Worm (Caenorhabditis elegans) whole organism, mixed stage, embryonic: ENCODE measurements around the gene nac-2.
"Not testable (repeated sequence)": the region's sequence is repeated elsewhere in the genome, so short reads cannot be mapped to it uniquely, and the experiment has no call there.

Experiments used
- blmp-1 ChIP-seq: fragments of 150-350 bp; optimal IDR thresholded peaks from 2 replicates; lab custom pipeline; 2014; ENCODE audit warnings: missing biosample characterization, missing genetic modification characterization
- ceh-39 ChIP-seq: fragments of 150-350 bp; optimal IDR thresholded peaks from 2 replicates; lab custom pipeline; 2014; ENCODE audit warnings: missing biosample characterization, missing genetic modification characterization
- ceh-43 ChIP-seq: fragments of 200-800 bp; sonication (Bioruptor generic); optimal IDR thresholded peaks from 2 replicates; lab custom pipeline; 2018; ENCODE audit warnings: mild to moderate bottlenecking, missing genetic modification characterization, moderate library complexity, missing compliant biosample characterization
- cnd-1 ChIP-seq: fragments of 200-800 bp; sonication (Bioruptor generic); optimal IDR thresholded peaks from 2 replicates; lab custom pipeline; 2018; ENCODE audit warnings: mild to moderate bottlenecking, missing genetic modification characterization, missing compliant biosample characterization
- drap-1 ChIP-seq: fragments of 200-800 bp; sonication (Bioruptor generic); optimal IDR thresholded peaks from 3 replicates; lab custom pipeline; 2018; ENCODE audit warnings: mild to moderate bottlenecking, missing genetic modification characterization, missing compliant biosample characterization
- elt-1 ChIP-seq: sonication (generic microtip); optimal IDR thresholded peaks from 2 replicates; lab custom pipeline; 2017; ENCODE audit warnings: missing genetic modification characterization, mild to moderate bottlenecking, missing compliant biosample characterization, antibody characterized with exemption, moderate library complexity, borderline replicate concordance; ENCODE audit not compliant: insufficient read depth
- elt-3 ChIP-seq: fragments of 150-350 bp; optimal IDR thresholded peaks from 2 replicates; lab custom pipeline; 2014; ENCODE audit warnings: missing biosample characterization, missing genetic modification characterization
- flh-1 ChIP-seq: fragments of 200-800 bp; sonication (Bioruptor generic); optimal IDR thresholded peaks from 2 replicates; lab custom pipeline; 2018; ENCODE audit warnings: mild to moderate bottlenecking, missing genetic modification characterization, moderate library complexity, missing compliant biosample characterization
- ham-2 ChIP-seq: fragments of 200-800 bp; sonication (Bioruptor generic); optimal IDR thresholded peaks from 2 replicates; lab custom pipeline; 2018; ENCODE audit warnings: mild to moderate bottlenecking, missing genetic modification characterization, missing compliant biosample characterization
- hlh-1 ChIP-seq: fragments of 150-350 bp; optimal IDR thresholded peaks from 2 replicates; lab custom pipeline; 2014; ENCODE audit warnings: missing biosample characterization, missing genetic modification reagents, missing genetic modification characterization
- lin-13 ChIP-seq: fragments of 150-350 bp; optimal IDR thresholded peaks from 2 replicates; lab custom pipeline; 2014; ENCODE audit warnings: missing biosample characterization, missing genetic modification characterization
- lsy-2 ChIP-seq: fragments of 150-350 bp; optimal IDR thresholded peaks from 2 replicates; lab custom pipeline; 2014; ENCODE audit warnings: missing biosample characterization, missing genetic modification characterization
- mab-5 ChIP-seq: fragments of 150-350 bp; optimal IDR thresholded peaks from 2 replicates; lab custom pipeline; 2014; ENCODE audit warnings: missing biosample characterization, missing genetic modification characterization
- mep-1 ChIP-seq: fragments of 150-350 bp; optimal IDR thresholded peaks from 2 replicates; lab custom pipeline; 2017; ENCODE audit warnings: missing biosample characterization, missing genetic modification reagents, missing genetic modification characterization, inconsistent platforms
- mls-2 ChIP-seq: sonication (generic microtip); optimal IDR thresholded peaks from 2 replicates; lab custom pipeline; 2016; ENCODE audit warnings: mild to moderate bottlenecking, missing genetic modification characterization, moderate library complexity, missing compliant biosample characterization
- nhr-12 ChIP-seq: fragments of 150-350 bp; optimal IDR thresholded peaks from 2 replicates; lab custom pipeline; 2014; ENCODE audit warnings: missing biosample characterization, missing genetic modification characterization
- nhr-2 ChIP-seq: fragments of 150-350 bp; optimal IDR thresholded peaks from 2 replicates; lab custom pipeline; 2014; ENCODE audit warnings: missing biosample characterization, missing genetic modification characterization
- nhr-237 ChIP-seq: fragments of 150-350 bp; optimal IDR thresholded peaks from 2 replicates; lab custom pipeline; 2014; ENCODE audit warnings: missing biosample characterization, missing genetic modification characterization
- nhr-76 ChIP-seq: sonication (generic microtip); optimal IDR thresholded peaks from 2 replicates; lab custom pipeline; 2017; ENCODE audit warnings: missing biosample characterization, missing genetic modification characterization
- sem-2 ChIP-seq: fragments of 200-800 bp; sonication (Bioruptor generic); optimal IDR thresholded peaks from 2 replicates; lab custom pipeline; 2018; ENCODE audit warnings: mild to moderate bottlenecking, missing genetic modification characterization, missing compliant biosample characterization
- snpc-4 ChIP-seq: fragments of 150-350 bp; optimal IDR thresholded peaks from 2 replicates; lab custom pipeline; 2014; ENCODE audit warnings: missing biosample characterization, missing genetic modification characterization
- sptf-1 ChIP-seq: sonication (generic microtip); optimal IDR thresholded peaks from 2 replicates; lab custom pipeline; 2017; ENCODE audit warnings: mild to moderate bottlenecking, missing genetic modification characterization, moderate library complexity, missing compliant biosample characterization
- tbx-8 ChIP-seq: fragments of 200-800 bp; sonication (Bioruptor generic); optimal IDR thresholded peaks from 2 replicates; lab custom pipeline; 2018; ENCODE audit warnings: mild to moderate bottlenecking, missing genetic modification characterization, moderate library complexity, missing compliant biosample characterization
- unc-120 ChIP-seq: sonication (generic microtip); optimal IDR thresholded peaks from 2 replicates; lab custom pipeline; 2017; ENCODE audit warnings: missing genetic modification characterization, missing compliant biosample characterization; ENCODE audit not compliant: poor library complexity, severe bottlenecking
- unc-39 ChIP-seq: fragments of 150-350 bp; optimal IDR thresholded peaks from 2 replicates; lab custom pipeline; 2014; ENCODE audit warnings: missing biosample characterization, missing genetic modification characterization
- zip-8 ChIP-seq: fragments of 150-350 bp; optimal IDR thresholded peaks from 2 replicates; lab custom pipeline; 2014; ENCODE audit warnings: missing biosample characterization, missing genetic modification characterization

The nac-2 gene

DNA sequence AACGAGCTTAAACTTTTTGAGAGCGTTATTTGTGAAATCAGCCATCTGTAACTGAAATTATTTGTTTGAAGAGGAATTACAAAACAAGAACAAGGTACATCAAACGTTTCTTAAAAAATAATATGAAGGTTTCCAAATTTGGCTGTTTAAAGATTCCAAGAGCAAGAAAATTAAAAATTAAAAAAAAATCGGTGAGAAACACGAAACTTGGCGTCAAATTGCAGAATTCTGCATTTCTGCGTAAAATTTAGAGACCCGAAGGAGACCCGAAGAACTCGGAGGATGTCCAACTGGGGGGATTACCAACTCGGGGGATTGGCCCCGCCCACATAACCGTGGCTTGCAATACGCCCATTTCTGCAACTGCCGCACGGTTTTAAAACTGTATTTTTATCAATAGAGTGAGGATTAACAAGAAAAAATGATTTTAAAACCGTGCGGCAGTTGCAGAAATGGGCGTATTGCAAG is 37.2 kb downstream of the nac-2 start, which contains the start of gene rab-6.1:
Gene rab-6.1, minus strand, starts transcription at position 51 of the 468 bp plus-strand sequence.
- not testable (repeated sequence) for TF ChIP-seq snpc-4; ham-2; mep-1 (tag; lab: Kevin White, UChicago)

DNA sequence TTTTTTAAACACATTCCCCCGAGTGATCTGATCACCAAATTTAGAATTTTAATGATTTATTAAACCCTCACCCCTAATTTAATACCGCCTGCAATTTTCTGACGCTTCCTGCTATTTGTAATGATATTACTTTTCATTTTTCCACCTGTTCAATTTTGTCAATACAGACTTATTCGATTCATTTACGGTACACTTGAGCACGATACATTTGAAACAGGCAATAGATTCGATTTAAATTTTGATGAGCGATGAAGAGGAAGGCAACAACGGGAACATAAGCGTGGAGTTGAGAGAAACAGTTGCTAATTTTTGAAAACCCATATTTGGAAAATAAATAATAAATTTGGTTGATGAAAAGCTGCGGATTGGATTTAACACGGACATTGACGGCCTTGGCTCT is 38.4 kb downstream of the nac-2 start:
- TF ChIP-seq nhr-237 (tag; lab: Kevin White, UChicago): no peak
- no peak for TF ChIP-seq blmp-1
- TF ChIP-seq nhr-12 (tag; lab: Kevin White, UChicago): no peak
- TF ChIP-seq tbx-8 (GFP tag; lab: Kevin White, UChicago): no peak
- TF ChIP-seq cnd-1 (tag; lab: Kevin White, UChicago): no peak
- TF ChIP-seq hlh-1: no peak
- TF ChIP-seq unc-120 (tag; lab: Kevin White, UChicago): no peak
- TF ChIP-seq elt-3: no peak
- no peak for TF ChIP-seq mls-2 (tag; lab: Kevin White, UChicago)

DNA sequence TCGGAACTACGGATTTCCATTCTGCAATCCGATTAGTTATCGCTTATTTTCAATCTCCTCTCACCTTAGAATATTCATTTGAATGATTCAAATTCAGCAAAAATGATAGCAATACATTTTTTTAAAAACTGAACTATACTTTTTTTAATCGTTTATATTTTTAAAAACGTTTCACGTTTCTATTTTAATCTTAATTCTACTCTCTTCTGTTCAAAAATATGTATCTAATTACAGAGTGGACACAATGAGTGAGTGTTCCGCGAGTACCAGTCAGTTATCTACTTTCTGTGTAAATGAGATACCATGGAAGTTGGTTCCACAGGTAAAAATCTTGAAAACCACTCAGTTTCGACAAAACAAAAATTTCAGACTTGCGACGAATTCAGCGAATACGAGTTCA is 40.6 kb downstream of the nac-2 start, which contains the start of the genes F59B2.15 and zif-1:
Gene F59B2.15, minus strand, starts transcription at position 101 of the 400 bp plus-strand sequence.
Gene zif-1, plus strand, starts transcription at position 235 of the 400 bp plus-strand sequence.
- no peak for TF ChIP-seq nhr-237 (tag; lab: Kevin White, UChicago)
- TF ChIP-seq, all 35 proteins: peak for 0

DNA sequence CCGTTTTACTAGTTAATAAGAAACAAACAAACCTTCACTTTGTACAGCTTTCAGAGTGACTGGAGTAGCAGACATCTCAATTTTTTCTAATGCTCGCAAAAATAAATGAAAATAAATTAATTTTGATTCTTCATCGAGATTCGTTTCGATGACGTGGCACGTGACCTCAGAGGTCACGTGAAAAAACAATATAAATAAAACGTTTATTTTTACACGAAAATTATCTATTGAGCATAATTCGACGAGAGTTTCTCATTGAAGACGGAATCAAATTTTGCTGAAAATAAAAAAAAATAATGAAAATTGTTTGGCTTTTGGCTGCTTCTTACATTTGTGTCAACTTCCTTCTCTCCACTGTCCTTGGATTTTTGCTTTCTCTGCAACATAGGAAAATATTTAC is 41.2 kb downstream of the nac-2 start, which contains the start of gene rpn-6.2:
Gene rpn-6.2, minus strand, starts transcription at position 101 of the 400 bp plus-strand sequence.
- no peak for TF ChIP-seq zip-8 (tag; lab: Kevin White, UChicago)
- TF ChIP-seq nhr-76: no peak
- TF ChIP-seq ham-2: no peak
- no peak for TF ChIP-seq sem-2 (GFP tag; lab: Kevin White, UChicago)
- no peak for TF ChIP-seq ceh-43 (GFP tag; lab: Kevin White, UChicago)
- TF ChIP-seq, all 35 proteins: peak for 0

DNA sequence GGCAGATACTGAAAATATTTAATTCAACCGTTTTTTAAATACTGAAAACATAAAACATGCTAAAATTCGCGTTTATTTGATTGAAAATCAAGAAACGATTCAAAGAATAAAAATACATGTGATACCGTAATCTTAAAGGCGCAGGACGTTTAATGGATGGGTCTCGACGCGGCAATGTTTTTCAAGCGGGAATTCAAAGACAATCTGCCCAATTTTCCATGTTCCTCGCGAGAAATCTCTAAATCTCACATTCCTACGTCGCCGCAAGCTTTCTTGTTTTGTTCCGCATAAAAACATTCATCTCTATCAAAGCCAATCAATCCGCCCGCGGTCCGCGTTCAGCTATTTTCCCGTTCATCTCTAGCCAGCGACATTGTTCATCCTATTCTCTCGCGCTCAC is 41.6 kb downstream of the nac-2 start:
- TF ChIP-seq lin-13 (tag; lab: Kevin White, UChicago) (no peak), lsy-2 (no peak), sptf-1 (tag; lab: Kevin White, UChicago) (no peak), ham-2 (no peak), flh-1 (no peak), ceh-39 (no peak), drap-1 (GFP tag; lab: Kevin White, UChicago) (no peak)

DNA sequence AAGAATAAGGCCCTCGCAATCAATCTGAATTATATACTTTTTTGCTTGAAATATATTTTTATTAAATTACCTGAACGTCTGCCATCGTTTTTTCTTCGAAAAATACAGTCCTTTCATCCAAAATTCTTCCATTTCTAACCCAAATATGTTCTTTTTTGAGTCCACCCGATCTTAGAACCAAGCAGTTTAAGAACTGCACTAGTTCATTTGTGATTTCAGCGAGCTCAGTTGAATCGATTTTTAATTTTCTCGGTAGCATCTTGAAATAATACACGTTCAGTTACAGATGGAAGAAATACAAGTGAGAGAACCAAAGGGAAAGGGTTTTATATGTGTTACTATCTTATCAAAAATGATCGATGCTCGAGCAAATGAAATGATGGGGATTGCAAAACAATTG is 43.6 kb downstream of the nac-2 start, which contains the start of gene F59B2.3:
Gene F59B2.3, minus strand, starts transcription at position 259 of the 400 bp plus-strand sequence.
- TF ChIP-seq sem-2 (GFP tag; lab: Kevin White, UChicago) (no peak), lsy-2 (no peak), nhr-76 (no peak), tbx-8 (GFP tag; lab: Kevin White, UChicago) (no peak), ham-2 (no peak), sptf-1 (tag; lab: Kevin White, UChicago) (no peak), zip-8 (tag; lab: Kevin White, UChicago) (no peak), unc-39 (tag; lab: Kevin White, UChicago) (no peak), mls-2 (tag; lab: Kevin White, UChicago) (no peak), mep-1 (tag; lab: Kevin White, UChicago) (no peak)

DNA sequence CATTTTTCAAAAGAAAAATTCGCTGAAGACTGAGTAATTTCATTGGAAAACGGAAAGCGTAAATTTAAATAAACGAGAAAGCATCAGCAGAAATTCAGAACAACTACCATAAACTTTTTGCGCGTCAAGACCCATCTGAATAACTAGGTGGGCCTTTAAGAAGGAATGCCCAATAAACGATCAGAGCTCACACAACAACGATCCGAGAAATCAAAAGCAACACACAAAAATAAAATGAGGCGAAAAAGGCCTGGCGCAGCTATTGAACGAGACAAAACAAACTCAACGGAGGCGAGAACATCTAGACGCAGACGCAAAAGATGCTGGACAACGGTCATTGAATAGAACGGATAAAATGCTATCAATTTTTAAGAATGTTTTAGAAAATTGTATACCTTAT is 44.2 kb downstream of the nac-2 start:
- TF ChIP-seq ceh-39 (no peak), nhr-2 (tag; lab: Kevin White, UChicago) (no peak), unc-120 (tag; lab: Kevin White, UChicago) (no peak), unc-39 (tag; lab: Kevin White, UChicago) (no peak), hlh-1 (no peak), mep-1 (tag; lab: Kevin White, UChicago) (no peak), nhr-237 (tag; lab: Kevin White, UChicago) (no peak), snpc-4 (no peak), elt-1 (tag; lab: Kevin White, UChicago) (no peak), mab-5 (tag; lab: Kevin White, UChicago) (no peak), flh-1 (no peak)
